Worm (Caenorhabditis elegans): ENCODE measurements around the gene erd-2.2.

DNA sequence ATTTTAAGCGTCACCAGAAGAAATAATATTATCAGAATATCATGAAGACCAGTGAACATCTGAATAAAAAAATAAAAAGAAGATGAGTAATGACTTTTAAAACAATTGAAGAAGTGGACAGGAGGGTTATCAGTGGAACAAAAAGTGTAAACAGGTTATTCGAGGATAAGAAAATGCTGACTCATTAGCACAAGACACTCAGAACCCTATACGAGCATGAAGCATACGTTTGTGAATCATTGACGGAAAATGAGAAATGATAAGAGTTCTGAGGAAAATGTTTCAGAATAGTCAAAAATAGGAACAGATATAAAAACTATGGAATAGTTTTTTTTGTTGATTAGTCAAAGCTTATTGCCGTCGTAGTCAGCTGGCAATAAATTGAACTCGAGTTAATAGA lies 26.0 kb downstream of the erd-2.2 start, which contains the start of gene zmp-1:
- TF ChIP-seq nhr-11 (tag; optimal IDR thresholded peaks at IDR 0.05) (no peak), zag-1 (tag; optimal IDR thresholded peaks at IDR 0.05) (no peak), ceh-82 (tag; optimal IDR thresholded peaks at IDR 0.05) (no peak), daf-8 (GFP tag; IDR thresholded peaks at IDR 0.05) (no peak), tag-97 (GFP tag; IDR thresholded peaks at IDR 0.05) (no peak), mep-1 (tag; optimal IDR thresholded peaks at IDR 0.05) (no peak), jun-1 (tag; optimal IDR thresholded peaks at IDR 0.05) (no peak), fkh-10 (GFP tag; optimal IDR thresholded peaks at IDR 0.05) (no peak)

Measured in whole organism, L4 larva.